Fruit fly (Drosophila melanogaster): ENCODE results near the gene CG10834.
A peak's percentile ranks its signal among the peaks of the same experiment; 100 is the strongest.

CG10834 gene

dm6 chr2L:22132984-22133383 is 25.9 kb upstream of the CG10834 start:
- no peak for TF ChIP-seq N (GFP tag; optimal IDR thresholded peaks at IDR 0.05)

DNA sequence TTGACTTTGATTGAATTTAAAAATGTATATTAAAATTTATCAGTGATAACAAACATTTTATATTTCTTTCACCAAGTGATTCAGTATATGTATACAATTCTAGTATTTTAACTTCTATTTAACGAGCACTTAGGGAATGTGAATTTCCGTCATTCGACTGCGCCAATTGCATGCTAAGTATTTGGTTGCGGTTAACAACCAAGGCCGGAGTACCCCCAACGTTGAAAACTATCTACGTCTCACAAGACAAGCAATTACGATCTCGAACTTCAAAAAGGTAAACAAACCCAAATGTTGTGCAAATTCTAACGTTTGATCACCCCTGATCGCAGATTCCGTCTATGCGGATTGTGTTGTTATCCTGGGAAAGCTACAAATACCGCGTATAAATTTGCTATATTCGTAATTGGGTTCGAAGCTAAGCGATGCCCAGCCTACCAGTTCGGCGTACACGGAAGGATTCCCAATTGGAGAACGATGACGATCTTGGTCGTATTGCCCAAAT is 24.1 kb upstream of the CG10834 start, which contains the start of gene CG42748:
TSS of gene CG42748 (plus strand) at position 51 of the 505 bp plus-strand sequence.
- TF ChIP-seq HLH106 (tag; optimal IDR thresholded peaks at IDR 0.05) (peak; percentile 30), dsf (GFP tag; optimal IDR thresholded peaks at IDR 0.05; ENCODE audit: borderline replicate concordance) (no peak), rgr (GFP tag; optimal IDR thresholded peaks at IDR 0.05) (no peak), foxo (GFP tag; optimal IDR thresholded peaks at IDR 0.05) (peak in 1 of 2 experiments; percentile 29), lola (GFP tag; optimal IDR thresholded peaks at IDR 0.05) (no peak), dmrt93B (GFP tag; optimal IDR thresholded peaks at IDR 0.05) (no peak), CG32264 (GFP tag; optimal IDR thresholded peaks at IDR 0.05) (no peak), Vsx2 (GFP tag; optimal IDR thresholded peaks at IDR 0.05; ENCODE audit: partially characterized antibody) (no peak), woc (GFP tag; optimal IDR thresholded peaks at IDR 0.05) (peak; percentile 11), sv (GFP tag; optimal IDR thresholded peaks at IDR 0.05) (no peak)

DNA sequence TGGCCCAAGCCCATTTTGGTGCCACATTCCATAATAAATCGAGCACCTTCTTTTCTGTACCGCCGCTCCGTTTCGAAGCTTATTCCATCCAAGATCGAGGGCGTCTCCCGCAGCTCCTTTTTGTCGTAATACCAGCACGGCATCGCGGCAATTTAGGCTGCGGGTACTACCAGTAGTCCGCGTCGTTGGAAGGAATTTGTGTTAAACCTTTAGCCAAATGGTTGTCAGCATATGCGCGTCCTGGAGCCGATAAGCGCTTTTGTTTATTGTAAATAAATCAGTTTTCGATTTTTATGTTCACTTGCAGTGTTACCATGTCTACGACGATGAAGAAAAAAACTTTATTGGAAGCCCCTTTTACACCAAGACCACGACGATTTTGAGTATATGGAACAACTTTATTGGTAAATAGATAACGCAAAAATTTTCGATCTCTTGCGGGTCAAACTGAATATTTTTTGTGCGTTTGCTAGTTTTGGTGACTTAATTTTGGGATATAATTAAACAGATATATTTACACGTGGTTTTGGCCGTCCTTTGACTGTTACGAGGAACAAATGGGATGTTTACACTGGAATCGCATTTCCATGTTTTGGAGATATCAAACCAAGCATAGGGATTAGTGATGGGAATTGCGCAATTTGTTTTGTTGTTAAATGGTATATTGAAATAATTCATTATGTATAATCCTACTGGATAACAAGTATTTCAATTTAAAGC is 22.6 kb upstream of the CG10834 start, which contains the start of gene CycK:
TSS of gene CycK (minus strand) at position 562 of the 720 bp plus-strand sequence.
- TF ChIP-seq foxo (GFP tag; optimal IDR thresholded peaks at IDR 0.05): peak in 1 of 2 experiments; percentile 3
- TF ChIP-seq Rel (GFP tag; optimal IDR thresholded peaks at IDR 0.05): no peak
- peak; percentile 8 for TF ChIP-seq Rel (tag; optimal IDR thresholded peaks at IDR 0.05)
- no peak for TF ChIP-seq Hr83 (GFP tag; optimal IDR thresholded peaks at IDR 0.05; ENCODE audit: poor library complexity, severe bottlenecking)
- peak; percentile 53 for TF ChIP-seq Myc (optimal IDR thresholded peaks at IDR 0.05)
- peak; percentile 74 for TF ChIP-seq woc (GFP tag; optimal IDR thresholded peaks at IDR 0.05)
- no peak for TF ChIP-seq usp (GFP tag; optimal IDR thresholded peaks at IDR 0.05)
- TF ChIP-seq Hnf4 (GFP tag; optimal IDR thresholded peaks at IDR 0.05): peak; percentile 32
- peak; percentile 43 for TF ChIP-seq HLH106 (tag; optimal IDR thresholded peaks at IDR 0.05)
- TF ChIP-seq tai (GFP tag; optimal IDR thresholded peaks at IDR 0.05): no peak
- no peak for TF ChIP-seq fru (GFP tag; optimal IDR thresholded peaks at IDR 0.05)
- TF ChIP-seq N (GFP tag; optimal IDR thresholded peaks at IDR 0.05): peak; percentile 65

DNA sequence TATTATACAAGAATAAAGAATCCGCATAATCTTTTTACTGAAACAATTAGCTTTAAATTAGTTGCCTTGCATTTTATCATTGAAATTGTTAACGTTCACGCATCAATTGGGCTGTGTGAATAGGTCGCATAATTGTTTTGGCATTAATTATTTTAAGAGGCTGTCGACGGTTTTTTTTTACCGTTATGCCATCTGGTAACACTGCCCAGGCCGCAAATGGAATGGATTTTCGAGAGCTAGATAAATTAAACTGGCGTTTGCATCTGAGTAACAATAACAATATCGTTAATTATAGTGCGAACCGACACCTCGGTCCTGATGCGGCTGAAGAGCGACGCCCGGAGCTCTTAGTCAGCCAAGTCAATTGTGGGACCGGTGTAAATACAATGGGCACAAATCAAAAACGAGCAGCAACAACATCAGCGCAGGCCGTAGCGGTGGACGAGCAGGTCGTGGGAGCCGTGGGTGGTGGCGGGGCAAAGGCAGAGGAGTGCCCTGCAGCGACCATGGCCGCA is 14.6 kb upstream of the CG10834 start:
- TF ChIP-seq Rel (GFP tag; optimal IDR thresholded peaks at IDR 0.05) (no peak), Rel (tag; optimal IDR thresholded peaks at IDR 0.05) (no peak), CrebA (GFP tag; optimal IDR thresholded peaks at IDR 0.05; ENCODE audit: borderline replicate concordance) (no peak), GATAd (GFP tag; optimal IDR thresholded peaks at IDR 0.05) (no peak), lola (GFP tag; optimal IDR thresholded peaks at IDR 0.05) (peak; percentile 92), woc (GFP tag; optimal IDR thresholded peaks at IDR 0.05) (peak; percentile 63), HLH106 (tag; optimal IDR thresholded peaks at IDR 0.05) (peak; percentile 25), N (GFP tag; optimal IDR thresholded peaks at IDR 0.05) (peak; percentile 92), Myc (optimal IDR thresholded peaks at IDR 0.05) (peak; percentile 11), Hr78 (GFP tag; optimal IDR thresholded peaks at IDR 0.05) (peak; percentile 70)

dm6 chr2L:22120871-22121388 is 13.8 kb upstream of the CG10834 start, which contains the start of gene CG3651:
Gene CG3651, plus strand, starts transcription at chr2L:22121338.
- TF ChIP-seq Sp1 (GFP tag; optimal IDR thresholded peaks at IDR 0.05) (no peak), ey (GFP tag; optimal IDR thresholded peaks at IDR 0.05) (peak; percentile 5), Hnf4 (GFP tag; optimal IDR thresholded peaks at IDR 0.05) (no peak), tai (GFP tag; optimal IDR thresholded peaks at IDR 0.05) (no peak)

- TF ChIP-seq Sp1 (GFP tag; optimal IDR thresholded peaks at IDR 0.05) (no peak), pan (optimal IDR thresholded peaks at IDR 0.05) (no peak), GATAd (GFP tag; optimal IDR thresholded peaks at IDR 0.05) (no peak), Myc (optimal IDR thresholded peaks at IDR 0.05) (no peak), Jra (GFP tag; optimal IDR thresholded peaks at IDR 0.05) (no peak), Mio (GFP tag; optimal IDR thresholded peaks at IDR 0.05) (no peak), Dif (GFP tag; optimal IDR thresholded peaks at IDR 0.05; ENCODE audit: partially characterized antibody) (no peak), Vsx2 (GFP tag; optimal IDR thresholded peaks at IDR 0.05; ENCODE audit: partially characterized antibody) (no peak), h (GFP tag; optimal IDR thresholded peaks at IDR 0.05) (no peak), dsf (GFP tag; optimal IDR thresholded peaks at IDR 0.05; ENCODE audit: borderline replicate concordance) (no peak), OdsH (GFP tag; optimal IDR thresholded peaks at IDR 0.05) (no peak), lola (GFP tag; optimal IDR thresholded peaks at IDR 0.05) (no peak), sv (GFP tag; optimal IDR thresholded peaks at IDR 0.05) (no peak), N (GFP tag; optimal IDR thresholded peaks at IDR 0.05) (no peak), CG32264 (GFP tag; optimal IDR thresholded peaks at IDR 0.05) (no peak), Dfd (GFP tag; optimal IDR thresholded peaks at IDR 0.05) (no peak), dmrt93B (GFP tag; optimal IDR thresholded peaks at IDR 0.05) (no peak)
These were observed 1.6 kb upstream of the CG10834 start, which contains the start of gene CG6675 for dm6 chr2L:22108664-22109063. Gene CG6675, plus strand, starts transcription at chr2L:22108964.
